Fruit fly (Drosophila melanogaster) whole organism, embryonic: ENCODE results near the gene CG7016.

ENCODE experiments used
- Atf6 ChIP-seq: fragments of 200-800 bp; sonication (Bioruptor generic); IDR thresholded peaks from 2 replicates; pipeline ENCODE4 v1.3.6; 2022; ENCODE audit warnings: missing biosample characterization, missing genetic modification characterization
- C15 ChIP-seq: fragments of 200-800 bp; sonication (Bioruptor generic); IDR thresholded peaks from 3 replicates; pipeline ENCODE4 v1.3.6; 2022; ENCODE audit warnings: missing biosample characterization, missing genetic modification characterization
- CG11085 ChIP-seq: fragments of 200-800 bp; sonication (Bioruptor generic); IDR thresholded peaks from 2 replicates; pipeline ENCODE4 v1.3.6; 2022; ENCODE audit warnings: missing biosample characterization, missing genetic modification characterization
- CG13123 ChIP-seq: fragments of 200-800 bp; sonication (Bioruptor generic); optimal IDR thresholded peaks from 2 replicates; lab custom pipeline; 2016; ENCODE audit warnings: missing biosample characterization, missing genetic modification characterization
- CG14014 ChIP-seq: fragments of 200-800 bp; sonication (Bioruptor generic); IDR thresholded peaks from 2 replicates; pipeline ENCODE4 v1.3.6; 2022; ENCODE audit warnings: missing biosample characterization, missing genetic modification characterization
- CG14965 ChIP-seq: fragments of 200-800 bp; sonication (Bioruptor generic); optimal IDR thresholded peaks from 2 replicates; lab custom pipeline; 2016; ENCODE audit warnings: missing biosample characterization, missing genetic modification characterization, borderline replicate concordance
- CG15011 ChIP-seq: fragments of 200-800 bp; sonication (Bioruptor generic); optimal IDR thresholded peaks from 3 replicates; lab custom pipeline; 2018; ENCODE audit warnings: missing biosample characterization, mild to moderate bottlenecking, missing genetic modification characterization
- CG1792 ChIP-seq: fragments of 200-800 bp; sonication (Bioruptor generic); optimal IDR thresholded peaks from 2 replicates; lab custom pipeline; 2016; ENCODE audit warnings: missing biosample characterization, missing genetic modification characterization
- CG2199 ChIP-seq: fragments of 200-800 bp; sonication (Bioruptor generic); IDR thresholded peaks from 3 replicates; pipeline ENCODE4 v1.3.6; 2022; ENCODE audit warnings: missing biosample characterization, missing genetic modification characterization
- CG3995 ChIP-seq: fragments of 200-800 bp; sonication (Bioruptor generic); optimal IDR thresholded peaks from 3 replicates; lab custom pipeline; 2016; ENCODE audit warnings: missing biosample characterization, missing genetic modification characterization
- CG42726 ChIP-seq: fragments of 200-800 bp; sonication (Bioruptor generic); IDR thresholded peaks from 2 replicates; pipeline ENCODE4 v1.3.6; 2022; ENCODE audit warnings: missing biosample characterization, missing genetic modification characterization; ENCODE audit not compliant: partially characterized antibody
- CG4328 ChIP-seq: fragments of 200-800 bp; sonication (Bioruptor generic); optimal IDR thresholded peaks from 3 replicates; lab custom pipeline; 2017; ENCODE audit warnings: missing biosample characterization, missing genetic modification reagents, missing genetic modification characterization
- CG4404 ChIP-seq: fragments of 200-800 bp; sonication (Bioruptor generic); IDR thresholded peaks from 2 replicates; pipeline ENCODE4 v1.3.6; 2022; ENCODE audit warnings: missing biosample characterization, missing genetic modification characterization
- CG4730 ChIP-seq: fragments of 200-800 bp; sonication (Bioruptor generic); IDR thresholded peaks from 2 replicates; pipeline ENCODE4 v1.3.6; 2022; ENCODE audit warnings: missing biosample characterization, missing genetic modification characterization
- CG6765 ChIP-seq: fragments of 200-800 bp; sonication (Bioruptor generic); optimal IDR thresholded peaks from 3 replicates; lab custom pipeline; 2017; ENCODE audit warnings: missing biosample characterization, mild to moderate bottlenecking, missing genetic modification characterization
- CG7372 ChIP-seq: fragments of 200-800 bp; sonication (Bioruptor generic); IDR thresholded peaks from 2 replicates; pipeline ENCODE4 v1.3.6; 2022; ENCODE audit warnings: missing biosample characterization, missing genetic modification characterization
- CG8089 ChIP-seq: fragments of 200-800 bp; sonication (Bioruptor generic); optimal IDR thresholded peaks from 3 replicates; lab custom pipeline; 2016; ENCODE audit warnings: missing biosample characterization, missing genetic modification characterization
- Camta ChIP-seq: fragments of 200-800 bp; sonication (Bioruptor generic); optimal IDR thresholded peaks from 2 replicates; lab custom pipeline; 2016; ENCODE audit warnings: missing biosample characterization, missing genetic modification characterization
- CrebB ChIP-seq: fragments of 200-800 bp; sonication (Bioruptor generic); optimal IDR thresholded peaks from 3 replicates; lab custom pipeline; 2018; ENCODE audit warnings: missing biosample characterization, mild to moderate bottlenecking, missing genetic modification characterization
- Dbx ChIP-seq: fragments of 200-800 bp; sonication (Bioruptor generic); IDR thresholded peaks from 3 replicates; pipeline ENCODE4 v1.3.6; 2022; ENCODE audit warnings: missing biosample characterization, missing genetic modification characterization
- Dip3 ChIP-seq: fragments of 200-800 bp; sonication (Bioruptor generic); optimal IDR thresholded peaks from 3 replicates; lab custom pipeline; 2016; ENCODE audit warnings: missing biosample characterization, missing genetic modification characterization
- H15 ChIP-seq: fragments of 200-800 bp; sonication (Bioruptor generic); IDR thresholded peaks from 3 replicates; pipeline ENCODE4 v1.3.6; 2022; ENCODE audit warnings: missing biosample characterization, missing genetic modification characterization
- HLH54F ChIP-seq: fragments of 200-800 bp; sonication (Bioruptor generic); optimal IDR thresholded peaks from 3 replicates; lab custom pipeline; 2016; ENCODE audit warnings: missing biosample characterization, missing genetic modification characterization
- Hey ChIP-seq: fragments of 200-800 bp; sonication (Bioruptor generic); optimal IDR thresholded peaks from 3 replicates; lab custom pipeline; 2018; ENCODE audit warnings: missing biosample characterization, mild to moderate bottlenecking, missing genetic modification characterization
- Med ChIP-seq: fragments of 200-800 bp; sonication (Bioruptor generic); peaks from one replicate; lab custom pipeline; 2016; ENCODE audit warnings: missing biosample characterization, missing genetic modification characterization, mild to moderate bottlenecking, inconsistent platforms, moderate library complexity
- Nf-YB ChIP-seq: fragments of 200-800 bp; sonication (Bioruptor generic); optimal IDR thresholded peaks from 3 replicates; lab custom pipeline; 2019; ENCODE audit warnings: missing biosample characterization, mild to moderate bottlenecking, missing genetic modification characterization, moderate library complexity
- ato ChIP-seq: fragments of 200-800 bp; sonication (Bioruptor generic); IDR thresholded peaks from 2 replicates; pipeline ENCODE4 v1.3.6; 2022; ENCODE audit warnings: missing biosample characterization, missing genetic modification characterization; ENCODE audit not compliant: partially characterized antibody
- bbx ChIP-seq: fragments of 200-800 bp; sonication (Bioruptor generic); IDR thresholded peaks from 2 replicates; pipeline ENCODE4 v1.3.6; 2022; ENCODE audit warnings: missing biosample characterization, missing genetic modification characterization; ENCODE audit not compliant: partially characterized antibody
- cg ChIP-seq: fragments of 200-800 bp; sonication (Bioruptor generic); optimal IDR thresholded peaks from 3 replicates; lab custom pipeline; 2019; ENCODE audit warnings: missing biosample characterization, mild to moderate bottlenecking, missing genetic modification characterization, moderate library complexity
- chif ChIP-seq, 2 experiments: fragments of 200-800 bp; sonication (Bioruptor generic); optimal IDR thresholded peaks; 3 replicates each; lab custom pipeline; 2016; ENCODE audit warnings: missing biosample characterization in 2 of 2, missing genetic modification characterization in 2 of 2
- crol ChIP-seq: fragments of 200-800 bp; sonication (Bioruptor generic); IDR thresholded peaks from 2 replicates; pipeline ENCODE4 v1.3.6; 2022; ENCODE audit warnings: missing biosample characterization, missing genetic modification characterization
- danr ChIP-seq: fragments of 200-800 bp; sonication (Bioruptor generic); IDR thresholded peaks from 2 replicates; pipeline ENCODE4 v1.3.6; 2022; ENCODE audit warnings: missing biosample characterization, missing genetic modification characterization
- en ChIP-seq: fragments of 200-800 bp; sonication (Bioruptor generic); optimal IDR thresholded peaks from 2 replicates; lab custom pipeline; 2016; ENCODE audit warnings: missing biosample characterization, missing genetic modification characterization
- fd102C ChIP-seq: fragments of 200-800 bp; sonication (Bioruptor generic); optimal IDR thresholded peaks from 2 replicates; lab custom pipeline; 2018; ENCODE audit warnings: missing biosample characterization, mild to moderate bottlenecking, missing genetic modification characterization, moderate library complexity
- ftz-f1 ChIP-seq: fragments of 200-800 bp; sonication (Bioruptor generic); optimal IDR thresholded peaks from 2 replicates; lab custom pipeline; 2016; ENCODE audit warnings: missing biosample characterization, missing genetic modification characterization
- hb ChIP-seq: fragments of 200-800 bp; sonication (Bioruptor generic); IDR thresholded peaks from 3 replicates; pipeline ENCODE4 v1.3.6; 2022; ENCODE audit warnings: missing biosample characterization, missing genetic modification characterization; ENCODE audit not compliant: partially characterized antibody
- insv ChIP-seq, 2 experiments: fragments of 200-800 bp; sonication (Bioruptor generic); optimal IDR thresholded peaks; 3 replicates each; lab custom pipeline; 2016 to 2018; ENCODE audit warnings: missing biosample characterization in 2 of 2, missing genetic modification characterization in 2 of 2
- klu ChIP-seq: fragments of 200-800 bp; sonication (Bioruptor generic); IDR thresholded peaks from 2 replicates; pipeline ENCODE4 v1.3.6; 2022; ENCODE audit warnings: missing biosample characterization, missing genetic modification characterization
- lilli ChIP-seq: fragments of 200-800 bp; sonication (Bioruptor generic); optimal IDR thresholded peaks from 3 replicates; lab custom pipeline; 2016; ENCODE audit warnings: missing biosample characterization, missing genetic modification characterization
- pzg ChIP-seq: fragments of 200-800 bp; sonication (Bioruptor generic); optimal IDR thresholded peaks from 3 replicates; lab custom pipeline; 2018; ENCODE audit warnings: missing biosample characterization, mild to moderate bottlenecking, missing genetic modification characterization, moderate library complexity
- ro ChIP-seq: fragments of 200-800 bp; sonication (Bioruptor generic); IDR thresholded peaks from 2 replicates; pipeline ENCODE4 v1.3.6; 2022; ENCODE audit warnings: missing biosample characterization, missing genetic modification characterization
- scrt ChIP-seq: fragments of 200-800 bp; sonication (Bioruptor generic); optimal IDR thresholded peaks from 2 replicates; lab custom pipeline; 2018; ENCODE audit warnings: missing biosample characterization, mild to moderate bottlenecking, missing genetic modification characterization, moderate library complexity
- shn ChIP-seq: fragments of 200-800 bp; sonication (Bioruptor generic); optimal IDR thresholded peaks from 3 replicates; lab custom pipeline; 2016; ENCODE audit warnings: missing biosample characterization, missing genetic modification characterization
- slbo ChIP-seq: fragments of 200-800 bp; sonication (Bioruptor generic); IDR thresholded peaks from 2 replicates; pipeline ENCODE4 v1.3.6; 2022; ENCODE audit warnings: missing biosample characterization, missing genetic modification characterization
- stwl ChIP-seq: fragments of 200-800 bp; sonication (Bioruptor generic); optimal IDR thresholded peaks from 3 replicates; lab custom pipeline; 2018; ENCODE audit warnings: missing biosample characterization, mild to moderate bottlenecking, missing genetic modification characterization, moderate library complexity
- tll ChIP-seq, 2 experiments: fragments of 200-800 bp in 1 of 2; fragments of >200 bp in 1 of 2; sonication (Bioruptor generic) in 1 of 2; optimal IDR thresholded peaks; 2 replicates each; lab custom pipeline; 2017 to 2019; ENCODE audit warnings: missing biosample characterization in 2 of 2, missing genetic modification characterization in 2 of 2, mild to moderate bottlenecking in 1 of 2, moderate library complexity in 1 of 2
- z ChIP-seq: fragments of 200-800 bp; sonication (Bioruptor generic); IDR thresholded peaks from 3 replicates; pipeline ENCODE4 v1.3.6; 2022; ENCODE audit warnings: missing biosample characterization, missing genetic modification characterization
- zf30C ChIP-seq: fragments of 200-800 bp; sonication (Bioruptor generic); optimal IDR thresholded peaks from 3 replicates; lab custom pipeline; 2018; ENCODE audit warnings: missing biosample characterization, mild to moderate bottlenecking, missing genetic modification characterization

CG7016 gene

DNA sequence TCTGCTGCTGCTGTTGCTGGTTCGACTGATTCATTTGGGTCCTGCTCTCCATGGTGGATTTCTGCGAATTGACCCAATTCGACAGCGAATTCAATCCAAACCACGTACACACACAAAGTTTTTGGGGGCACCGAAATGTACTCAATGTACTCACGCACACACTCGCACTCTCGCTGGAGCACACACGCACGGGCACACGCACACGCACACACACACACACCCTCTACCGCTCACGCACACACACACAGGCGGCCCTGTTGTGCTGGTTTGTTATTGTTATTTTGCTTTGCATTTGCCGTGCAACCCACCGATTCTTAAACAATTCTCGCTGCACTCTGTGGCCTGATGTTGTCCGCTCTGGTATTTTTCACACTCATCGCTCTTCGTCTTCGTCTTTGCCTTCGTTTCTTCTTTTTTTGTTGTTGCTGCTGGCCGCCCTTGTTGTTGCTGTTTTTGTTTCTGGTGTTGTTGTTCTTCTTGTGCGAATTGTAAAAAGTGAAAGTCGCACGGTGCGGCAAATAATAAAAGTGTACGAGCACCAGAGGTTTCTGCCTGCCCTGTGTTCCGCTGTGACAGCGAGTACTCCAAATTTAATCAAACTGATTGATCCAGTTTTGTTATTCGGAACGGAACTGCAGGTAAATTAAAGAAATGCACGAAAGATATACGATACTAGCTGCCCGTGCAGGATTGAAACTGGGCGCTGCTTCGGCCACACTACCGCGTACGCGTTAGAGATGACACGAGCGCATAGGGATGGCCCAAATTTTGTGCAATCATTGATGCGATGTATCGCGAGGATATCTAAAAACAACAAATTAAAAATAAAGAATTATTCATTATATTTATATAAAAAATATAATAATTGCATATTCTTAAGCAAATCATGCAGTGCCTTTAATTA, 13.5 kb downstream of the CG7016 start, which contains the start of gene CG3744 (continued):
- TF ChIP-seq H15 (GFP tag; lab: Robert Waterston, UW): peak; percentile 93
- TF ChIP-seq Atf6 (GFP tag; lab: Robert Waterston, UW): peak; percentile 82
- peak; percentile 80 for TF ChIP-seq shn
- peak; percentile 94 for TF ChIP-seq CG11085 (GFP tag; lab: Robert Waterston, UW)
- peak; percentile 92 for TF ChIP-seq CG42726 (GFP tag; lab: Robert Waterston, UW)
- TF ChIP-seq CG7372 (GFP tag; lab: Robert Waterston, UW): peak; percentile 93
- peak; percentile 44; the same call in 1 of the 2 replicates for TF ChIP-seq crol (GFP tag; lab: Robert Waterston, UW)
- peak; percentile 98 for TF ChIP-seq Dbx (GFP tag; lab: Robert Waterston, UW)
- TF ChIP-seq slbo: peak; percentile 99
- TF ChIP-seq Camta: peak; percentile 46
- TF ChIP-seq CG14014: peak; percentile 95
- peak; percentile 74 for TF ChIP-seq Nf-YB (GFP tag; lab: Kevin White, UChicago)
- peak; percentile 64 for TF ChIP-seq CG8089 (GFP tag; lab: Kevin White, UChicago)
- peak; percentile 45 for TF ChIP-seq ftz-f1 (GFP tag; lab: Kevin White, UChicago)
- TF ChIP-seq tll (GFP tag; optimal IDR thresholded peaks at IDR 0.05; lab: Kevin White, UChicago): no peak
- TF ChIP-seq Hey: peak; percentile 9
- peak; percentile 84 for TF ChIP-seq klu (GFP tag; lab: Robert Waterston, UW)
- peak; percentile 38; the same call in 1 of the 3 replicates for TF ChIP-seq z (GFP tag; lab: Robert Waterston, UW)
- peak; percentile 42 for TF ChIP-seq CG1792 (GFP tag; lab: Kevin White, UChicago)
- TF ChIP-seq cg (GFP tag; lab: Kevin White, UChicago): peak; percentile 96
- TF ChIP-seq CG15011: peak; percentile 53
- peak; percentile 57 for TF ChIP-seq pzg (GFP tag; lab: Kevin White, UChicago)
- TF ChIP-seq CG3995 (GFP tag; lab: Kevin White, UChicago): peak; percentile 23
- TF ChIP-seq CrebB: peak; percentile 69
- TF ChIP-seq CG2199 (GFP tag; lab: Robert Waterston, UW): peak; percentile 86
- TF ChIP-seq lilli (GFP tag; lab: Kevin White, UChicago): peak; percentile 88
- peak; percentile 88 for TF ChIP-seq C15 (GFP tag; lab: Robert Waterston, UW)
- TF ChIP-seq fd102C: no peak
- peak; percentile 89 for TF ChIP-seq CG4404 (GFP tag; lab: Robert Waterston, UW)
- peak; percentile 85 for TF ChIP-seq CG4328 (GFP tag; lab: Kevin White, UChicago)
- peak; percentile 40 to 59 for TF ChIP-seq chif (GFP tag; optimal IDR thresholded peaks at IDR 0.05; lab: Kevin White, UChicago)
- TF ChIP-seq danr: peak; percentile 73
- TF ChIP-seq HLH54F (GFP tag; lab: Kevin White, UChicago): peak; percentile 82
- TF ChIP-seq Dip3 (GFP tag; lab: Kevin White, UChicago): peak; percentile 72
- TF ChIP-seq ato (GFP tag; lab: Robert Waterston, UW): peak; percentile 77
- peak; percentile 61 for TF ChIP-seq CG6765 (GFP tag; lab: Kevin White, UChicago)
- peak; percentile 88 for TF ChIP-seq CG13123
- TF ChIP-seq scrt (GFP tag; lab: Kevin White, UChicago): no peak
- peak; percentile 21 for TF ChIP-seq zf30C (GFP tag; lab: Kevin White, UChicago)
- peak; percentile 87 for TF ChIP-seq hb (GFP tag; lab: Robert Waterston, UW)
- peak; percentile 29 for TF ChIP-seq stwl (tag; lab: Kevin White, UChicago)
- TF ChIP-seq Med (GFP tag; lab: Kevin White, UChicago): peak; percentile 95
- TF ChIP-seq insv (GFP tag; optimal IDR thresholded peaks at IDR 0.05; lab: Kevin White, UChicago): peak in 1 of 2 experiments; percentile 67
- peak; percentile 84 for TF ChIP-seq CG4730 (GFP tag; lab: Robert Waterston, UW)
- peak; percentile 95 for TF ChIP-seq bbx
- TF ChIP-seq ro (GFP tag; lab: Robert Waterston, UW): peak; percentile 90
- TF ChIP-seq en (GFP tag; lab: Kevin White, UChicago): no peak
- no peak for TF ChIP-seq CG14965 (GFP tag; lab: Kevin White, UChicago)
